Worm (Caenorhabditis elegans): ENCODE results near the gene lgc-36.

The lgc-36 gene

DNA sequence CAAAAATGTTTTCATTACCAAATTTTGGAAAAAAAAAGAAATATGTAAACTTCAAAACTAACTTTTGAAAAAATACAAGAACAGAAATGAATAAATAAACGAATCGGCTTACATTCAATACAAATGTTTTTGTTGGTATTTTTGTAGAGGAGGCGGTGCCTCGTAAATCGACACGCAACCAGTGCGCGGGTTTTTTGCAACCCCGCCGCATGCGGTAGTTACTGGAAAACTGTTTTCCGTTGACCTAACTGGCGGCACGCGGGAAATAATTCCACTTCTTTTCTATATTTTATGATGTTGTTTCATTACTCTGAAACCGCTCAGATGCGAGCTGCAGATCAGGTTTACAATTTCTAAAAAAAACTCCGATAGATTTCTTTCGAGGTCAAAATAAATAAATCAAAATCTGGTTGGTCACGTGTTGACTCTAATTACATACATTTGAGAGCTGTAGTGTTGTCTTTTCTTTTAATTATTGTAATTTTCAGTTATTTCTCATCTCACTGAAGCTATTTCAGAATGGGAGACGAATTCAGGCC lies 19.5 kb downstream of the lgc-36 start, which contains the start of the genes dvc-1 and ima-1 (continued):
- peak; percentile 89 for TF ChIP-seq tlf-1 (GFP tag; optimal IDR thresholded peaks at IDR 0.05)
- peak; percentile 45 for TF ChIP-seq nhr-80 (tag; optimal IDR thresholded peaks at IDR 0.05)
- TF ChIP-seq egrh-3 (GFP tag; IDR thresholded peaks at IDR 0.05): peak; percentile 48; the same call in 1 of the 2 replicates

- TF ChIP-seq lin-40 (tag; optimal IDR thresholded peaks at IDR 0.05) (no peak), tlf-1 (GFP tag; optimal IDR thresholded peaks at IDR 0.05) (no peak), ceh-100 (GFP tag; IDR thresholded peaks at IDR 0.05) (no peak), madf-10 (tag; optimal IDR thresholded peaks at IDR 0.05) (no peak), ets-4 (GFP tag; optimal IDR thresholded peaks at IDR 0.05) (peak; percentile 14), nhr-80 (tag; optimal IDR thresholded peaks at IDR 0.05) (peak; percentile 81), Y79H2A.3 (GFP tag; conservative IDR thresholded peaks at IDR 0.05) (no peak), B0035.1 (tag; optimal IDR thresholded peaks at IDR 0.05) (no peak)
Measured at ce11 chrV:11235876-11236275, 22.9 kb downstream of the lgc-36 start.

DNA sequence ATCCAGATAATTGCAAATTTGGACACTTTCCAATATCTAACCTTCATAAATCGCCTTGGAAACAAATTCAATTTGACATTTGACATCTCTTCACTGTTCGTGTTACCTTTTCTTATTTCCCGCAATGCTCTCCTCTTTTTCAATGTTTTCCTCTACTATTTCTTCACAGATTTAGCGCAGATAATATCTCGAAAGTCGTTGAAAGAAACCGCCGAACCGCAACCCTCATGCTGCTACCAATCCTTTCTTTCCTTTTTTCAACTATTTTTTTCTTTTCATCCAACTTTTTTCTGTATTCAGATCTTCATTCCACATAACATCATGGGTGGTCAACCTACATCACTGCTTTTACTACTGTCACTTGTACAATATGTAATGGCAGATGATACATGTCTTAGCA lies 24.4 kb downstream of the lgc-36 start, which contains the start of gene T19B10.5:
T19B10.5 (plus strand) TSS at position 301 of the 400 bp plus-strand sequence.
- no peak for TF ChIP-seq ccch-3 (GFP tag; optimal IDR thresholded peaks at IDR 0.05)
- no peak for TF ChIP-seq lsy-27 (tag; optimal IDR thresholded peaks at IDR 0.05; ENCODE audit: borderline replicate concordance, insufficient read depth)
- TF ChIP-seq ekl-4 (GFP tag; IDR thresholded peaks at IDR 0.05): no peak
- no peak for TF ChIP-seq ceh-91 (GFP tag; IDR thresholded peaks at IDR 0.05)
- TF ChIP-seq C06A6.2 (GFP tag; conservative IDR thresholded peaks at IDR 0.05): no peak
- no peak for TF ChIP-seq F23B12.7 (tag; optimal IDR thresholded peaks at IDR 0.05; ENCODE audit: insufficient read depth)
- no peak for TF ChIP-seq ceh-58 (GFP tag; IDR thresholded peaks at IDR 0.05)
- TF ChIP-seq sdz-38 (tag; optimal IDR thresholded peaks at IDR 0.05): no peak
- no peak for TF ChIP-seq somi-1 (GFP tag; optimal IDR thresholded peaks at IDR 0.05)

- TF ChIP-seq F57C9.4 (tag; optimal IDR thresholded peaks at IDR 0.05) (no peak), madf-8 (GFP tag; conservative IDR thresholded peaks at IDR 0.05) (no peak), lin-54 (GFP tag; optimal IDR thresholded peaks at IDR 0.05) (no peak), ceh-79 (tag; optimal IDR thresholded peaks at IDR 0.05) (no peak), hsf-1 (GFP tag; IDR thresholded peaks at IDR 0.05) (no peak), bed-1 (GFP tag; IDR thresholded peaks at IDR 0.05) (no peak), hmg-1.2 (GFP tag; IDR thresholded peaks at IDR 0.05) (no peak), dpff-1 (tag; optimal IDR thresholded peaks at IDR 0.05) (no peak), ceh-27 (GFP tag; optimal IDR thresholded peaks at IDR 0.05) (no peak), ccch-3 (GFP tag; optimal IDR thresholded peaks at IDR 0.05) (no peak), nhr-80 (tag; optimal IDR thresholded peaks at IDR 0.05) (no peak), egl-18 (GFP tag; IDR thresholded peaks at IDR 0.05) (no peak), C06A6.2 (GFP tag; conservative IDR thresholded peaks at IDR 0.05) (no peak), sptf-2 (GFP tag; optimal IDR thresholded peaks at IDR 0.05) (no peak), rcor-1 (GFP tag; IDR thresholded peaks at IDR 0.05) (no peak), snpc-1.1 (tag; optimal IDR thresholded peaks at IDR 0.05; ENCODE audit: insufficient read depth) (no peak)
Measured at ce11 chrV:11231177-11231576, 27.6 kb downstream of the lgc-36 start.

DNA sequence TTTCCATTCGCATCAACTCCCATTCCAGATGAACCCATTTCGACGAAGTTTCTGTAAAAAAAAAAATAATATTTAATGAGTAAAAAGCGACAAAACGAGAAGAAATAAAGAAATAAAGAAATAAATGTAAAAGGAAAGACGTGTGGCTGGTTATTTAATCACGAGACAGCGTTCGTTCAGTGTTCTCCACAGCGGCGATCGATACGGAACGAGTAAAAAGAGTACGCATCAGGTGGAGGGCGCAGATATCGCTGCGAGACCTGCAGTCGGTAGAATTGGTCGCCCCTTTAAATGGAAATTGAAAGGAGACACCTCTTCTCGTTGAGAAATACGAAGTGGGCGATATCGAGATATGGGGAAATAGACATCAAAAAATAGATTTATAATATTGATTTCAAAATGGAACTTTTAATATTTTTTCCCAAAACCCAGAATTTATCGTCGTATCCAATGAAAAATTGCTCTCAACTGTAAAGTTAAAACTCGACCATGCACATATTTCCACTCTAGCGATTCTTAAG lies 30.1 kb downstream of the lgc-36 start, which contains the start of gene pqn-70:
pqn-70 (minus strand) TSS at position 51 of the 521 bp plus-strand sequence.
- TF ChIP-seq C17E4.6 (GFP tag; IDR thresholded peaks at IDR 0.05): no peak
- no peak for TF ChIP-seq fkh-3 (tag; optimal IDR thresholded peaks at IDR 0.05)
- TF ChIP-seq madf-10 (tag; optimal IDR thresholded peaks at IDR 0.05): peak; percentile 76
- TF ChIP-seq nhr-80 (tag; optimal IDR thresholded peaks at IDR 0.05): peak; percentile 55
- TF ChIP-seq snpc-4 (GFP tag; optimal IDR thresholded peaks at IDR 0.05): peak; percentile 13
- peak in 3 of 4 experiments; percentile 32 to 69 (median 65) for TF ChIP-seq snpc-4 (tag; optimal IDR thresholded peaks at IDR 0.05)
- peak; percentile 53; the same call in 1 of the 2 replicates for TF ChIP-seq Y67H2A.10 (GFP tag; conservative IDR thresholded peaks at IDR 0.05)
- peak; percentile 67 for TF ChIP-seq lin-40 (tag; optimal IDR thresholded peaks at IDR 0.05)
- TF ChIP-seq die-1 (tag; optimal IDR thresholded peaks at IDR 0.05): peak; percentile 15
- TF ChIP-seq ceh-100 (GFP tag; IDR thresholded peaks at IDR 0.05): peak; percentile 92
- no peak for TF ChIP-seq dpl-1 (GFP tag; optimal IDR thresholded peaks at IDR 0.05)
- TF ChIP-seq K12H6.12 (tag; optimal IDR thresholded peaks at IDR 0.05): peak; percentile 70
- peak; percentile 79 for TF ChIP-seq ekl-4 (GFP tag; IDR thresholded peaks at IDR 0.05)
- no peak for TF ChIP-seq lsy-27 (tag; optimal IDR thresholded peaks at IDR 0.05; ENCODE audit: borderline replicate concordance, insufficient read depth)
- peak; percentile 81 for TF ChIP-seq attf-5 (GFP tag; optimal IDR thresholded peaks at IDR 0.05)
- peak; percentile 71; the same call in 1 of the 2 replicates for TF ChIP-seq lin-26 (GFP tag; IDR thresholded peaks at IDR 0.05)

Data from whole organism, young adult.